Fruit fly (Drosophila melanogaster) whole organism, embryonic: ENCODE results near the gene Cdc6.

ENCODE experiments used
- Ada2b ChIP-seq: fragments of 200-800 bp; sonication (Bioruptor generic); IDR thresholded peaks from 2 replicates; pipeline ENCODE4 v1.3.6; 2022; ENCODE audit warnings: missing biosample characterization, missing genetic modification characterization
- Awh ChIP-seq: fragments of 200-800 bp; sonication (Bioruptor generic); IDR thresholded peaks from 2 replicates; pipeline ENCODE4, ENCODE4 v1.3.6; 2022; ENCODE audit warnings: missing biosample characterization, missing genetic modification characterization
- B-H2 ChIP-seq: fragments of 200-800 bp; sonication (Bioruptor generic); optimal IDR thresholded peaks from 2 replicates; lab custom pipeline; 2018; ENCODE audit warnings: missing biosample characterization, mild to moderate bottlenecking, missing genetic modification characterization
- CG11398 ChIP-seq: fragments of 200-800 bp; sonication (Bioruptor generic); optimal IDR thresholded peaks from 2 replicates; lab custom pipeline; 2016; ENCODE audit warnings: missing biosample characterization, missing genetic modification characterization
- CG12659 ChIP-seq: fragments of 200-800 bp; sonication (Bioruptor generic); optimal IDR thresholded peaks from 3 replicates; lab custom pipeline; 2017; ENCODE audit warnings: mild to moderate bottlenecking, missing biosample characterization, missing genetic modification reagents, missing genetic modification characterization
- CG13424 ChIP-seq: fragments of 200-800 bp; sonication (Bioruptor generic); optimal IDR thresholded peaks from 2 replicates; lab custom pipeline; 2019; ENCODE audit warnings: missing biosample characterization, mild to moderate bottlenecking, missing genetic modification characterization, moderate library complexity
- CG17361 ChIP-seq: fragments of 200-800 bp; sonication (Bioruptor generic); IDR thresholded peaks from 3 replicates; pipeline ENCODE4 v1.3.6; 2022; ENCODE audit warnings: missing biosample characterization, missing genetic modification characterization
- CG17829 ChIP-seq: fragments of 200-800 bp; optimal IDR thresholded peaks from 2 replicates; lab custom pipeline; 2019; ENCODE audit warnings: missing biosample characterization, mild to moderate bottlenecking, missing genetic modification characterization, moderate library complexity
- CG18764 ChIP-seq: fragments of 200-800 bp; sonication (Bioruptor generic); optimal IDR thresholded peaks from 3 replicates; lab custom pipeline; 2016; ENCODE audit warnings: missing biosample characterization, missing genetic modification characterization
- CG3065 ChIP-seq: fragments of 200-800 bp; sonication (Bioruptor generic); optimal IDR thresholded peaks from 2 replicates; lab custom pipeline; 2016; ENCODE audit warnings: missing biosample characterization, missing genetic modification characterization
- CG31388 ChIP-seq: fragments of 200-800 bp; sonication (Bioruptor generic); optimal IDR thresholded peaks from 2 replicates; lab custom pipeline; 2016; ENCODE audit warnings: missing biosample characterization, missing genetic modification characterization
- CG31441 ChIP-seq: fragments of 200-800 bp; sonication (Bioruptor generic); IDR thresholded peaks from 2 replicates; pipeline ENCODE4 v1.3.6; 2022; ENCODE audit warnings: missing biosample characterization, missing genetic modification characterization
- CG3995 ChIP-seq: fragments of 200-800 bp; sonication (Bioruptor generic); optimal IDR thresholded peaks from 3 replicates; lab custom pipeline; 2016; ENCODE audit warnings: missing biosample characterization, missing genetic modification characterization
- CG5180 ChIP-seq: fragments of 200-800 bp; sonication (Bioruptor generic); optimal IDR thresholded peaks from 3 replicates; lab custom pipeline; 2017; ENCODE audit warnings: missing biosample characterization, missing genetic modification characterization, mild to moderate bottlenecking, moderate library complexity, missing genetic modification reagents
- CG7928 ChIP-seq: fragments of 200-800 bp; sonication (Bioruptor generic); optimal IDR thresholded peaks from 2 replicates; lab custom pipeline; 2017; ENCODE audit warnings: missing biosample characterization, mild to moderate bottlenecking, missing genetic modification characterization
- CG7963 ChIP-seq: fragments of 200-800 bp; sonication (Bioruptor generic); IDR thresholded peaks from 3 replicates; pipeline ENCODE4 v1.3.6; 2022; ENCODE audit warnings: missing biosample characterization, missing genetic modification characterization; ENCODE audit not compliant: partially characterized antibody
- CG8089 ChIP-seq: fragments of 200-800 bp; sonication (Bioruptor generic); optimal IDR thresholded peaks from 3 replicates; lab custom pipeline; 2016; ENCODE audit warnings: missing biosample characterization, missing genetic modification characterization
- CG8924 ChIP-seq: fragments of 200-800 bp; optimal IDR thresholded peaks from 3 replicates; lab custom pipeline; 2019; ENCODE audit warnings: missing biosample characterization, mild to moderate bottlenecking, missing genetic modification characterization, moderate library complexity
- CG9727 ChIP-seq: fragments of 200-800 bp; sonication (Bioruptor generic); optimal IDR thresholded peaks from 3 replicates; lab custom pipeline; 2017; ENCODE audit warnings: missing biosample characterization, mild to moderate bottlenecking, missing genetic modification characterization
- CG9876 ChIP-seq: fragments of 200-800 bp; sonication (Bioruptor generic); optimal IDR thresholded peaks from 2 replicates; lab custom pipeline; 2016; ENCODE audit warnings: missing biosample characterization, missing genetic modification characterization
- D19B ChIP-seq: fragments of 200-800 bp; sonication (Bioruptor generic); optimal IDR thresholded peaks from 2 replicates; lab custom pipeline; 2017; ENCODE audit warnings: missing biosample characterization, mild to moderate bottlenecking, missing genetic modification characterization
- Dref ChIP-seq: fragments of 200-800 bp; sonication (Bioruptor generic); IDR thresholded peaks from 2 replicates; pipeline ENCODE4 v1.3.6; 2022; ENCODE audit warnings: missing biosample characterization, missing genetic modification characterization
- ERR ChIP-seq: fragments of 200-800 bp; sonication (Bioruptor generic); optimal IDR thresholded peaks from 2 replicates; lab custom pipeline; 2016; ENCODE audit warnings: missing biosample characterization, missing genetic modification characterization
- Eip74EF ChIP-seq, 2 experiments: fragments of 200-800 bp in 1 of 2; fragments of >200 bp in 1 of 2; sonication (Bioruptor generic) in 1 of 2; optimal IDR thresholded peaks; 2 replicates each; lab custom pipeline; 2017 to 2019; ENCODE audit warnings: missing biosample characterization in 2 of 2, missing genetic modification characterization in 2 of 2, mild to moderate bottlenecking in 1 of 2, moderate library complexity in 1 of 2
- Gsc ChIP-seq: fragments of 200-800 bp; sonication (Bioruptor generic); IDR thresholded peaks from 2 replicates; pipeline ENCODE4 v1.3.6; 2022; ENCODE audit warnings: missing biosample characterization, missing genetic modification characterization
- HLH4C ChIP-seq: fragments of 200-800 bp; sonication (Bioruptor generic); IDR thresholded peaks from 3 replicates; pipeline ENCODE4 v1.3.6; 2022; ENCODE audit warnings: missing biosample characterization, missing genetic modification characterization; ENCODE audit not compliant: partially characterized antibody
- Hand ChIP-seq: fragments of 200-800 bp; sonication (Bioruptor generic); optimal IDR thresholded peaks from 2 replicates; lab custom pipeline; 2017; ENCODE audit warnings: mild to moderate bottlenecking, missing biosample characterization, missing genetic modification reagents, missing genetic modification characterization
- HmgD ChIP-seq: fragments of 200-800 bp; sonication (Bioruptor generic); optimal IDR thresholded peaks from 3 replicates; lab custom pipeline; 2016; ENCODE audit warnings: missing biosample characterization, missing genetic modification characterization
- NC2β ChIP-seq: fragments of 200-800 bp; sonication (Bioruptor generic); optimal IDR thresholded peaks from 2 replicates; lab custom pipeline; 2016; ENCODE audit warnings: missing biosample characterization, missing genetic modification characterization
- PHDP ChIP-seq: fragments of 200-800 bp; sonication (Bioruptor generic); optimal IDR thresholded peaks from 3 replicates; lab custom pipeline; 2018; ENCODE audit warnings: missing biosample characterization, mild to moderate bottlenecking, missing genetic modification characterization, moderate library complexity
- Pdp1 ChIP-seq, 2 experiments: fragments of 200-800 bp; sonication (Bioruptor generic); optimal IDR thresholded peaks; 3 replicates each; lab custom pipeline; 2016; ENCODE audit warnings: missing biosample characterization in 2 of 2, missing genetic modification characterization in 2 of 2, mild to moderate bottlenecking in 1 of 2, moderate library complexity in 1 of 2
- Rfx ChIP-seq: fragments of 200-800 bp; sonication (Bioruptor generic); IDR thresholded peaks from 2 replicates; pipeline ENCODE4 v1.3.6; 2022; ENCODE audit warnings: missing biosample characterization, missing genetic modification characterization
- ap ChIP-seq: fragments of 200-800 bp; sonication (Bioruptor generic); IDR thresholded peaks from 2 replicates; pipeline ENCODE4 v1.3.6; 2022; ENCODE audit warnings: missing biosample characterization, missing genetic modification characterization
- ash1 ChIP-seq: fragments of 200-800 bp; sonication (Bioruptor generic); optimal IDR thresholded peaks from 2 replicates; lab custom pipeline; 2018; ENCODE audit warnings: missing biosample characterization, mild to moderate bottlenecking, missing genetic modification characterization
- ato ChIP-seq: fragments of 200-800 bp; sonication (Bioruptor generic); IDR thresholded peaks from 2 replicates; pipeline ENCODE4 v1.3.6; 2022; ENCODE audit warnings: missing biosample characterization, missing genetic modification characterization; ENCODE audit not compliant: partially characterized antibody
- bsh ChIP-seq, 2 experiments: fragments of 200-800 bp; sonication (Bioruptor generic); optimal IDR thresholded peaks; 2 replicates each; lab custom pipeline; 2017 to 2018; ENCODE audit warnings: mild to moderate bottlenecking in 2 of 2, missing biosample characterization in 2 of 2, missing genetic modification characterization in 2 of 2, moderate library complexity in 1 of 2
- dati ChIP-seq: fragments of 200-800 bp; sonication (Bioruptor generic); IDR thresholded peaks from 2 replicates; pipeline ENCODE4 v1.3.6; 2022; ENCODE audit warnings: missing biosample characterization, missing genetic modification characterization
- exex ChIP-seq: fragments of 200-800 bp; sonication (Bioruptor generic); optimal IDR thresholded peaks from 4 replicates; lab custom pipeline; 2018; ENCODE audit warnings: missing biosample characterization, mild to moderate bottlenecking, missing genetic modification characterization, moderate library complexity
- gt ChIP-seq: fragments of 200-800 bp; sonication (Bioruptor generic); IDR thresholded peaks from 2 replicates; pipeline ENCODE4 v1.3.6; 2022; ENCODE audit warnings: missing biosample characterization, missing genetic modification characterization
- kay ChIP-seq: fragments of 200-800 bp; sonication (Bioruptor generic); optimal IDR thresholded peaks from 2 replicates; lab custom pipeline; 2016; ENCODE audit warnings: missing biosample characterization, missing genetic modification characterization
- maf-S ChIP-seq: fragments of 200-800 bp; sonication (Bioruptor generic); optimal IDR thresholded peaks from 2 replicates; lab custom pipeline; 2016; ENCODE audit warnings: missing biosample characterization, missing genetic modification characterization
- p53 ChIP-seq: fragments of 200-800 bp; sonication (Bioruptor generic); optimal IDR thresholded peaks from 2 replicates; lab custom pipeline; 2016; ENCODE audit warnings: missing biosample characterization, missing genetic modification characterization
- shn ChIP-seq: fragments of 200-800 bp; sonication (Bioruptor generic); optimal IDR thresholded peaks from 3 replicates; lab custom pipeline; 2016; ENCODE audit warnings: missing biosample characterization, missing genetic modification characterization
- slou ChIP-seq: fragments of 200-800 bp; sonication (Bioruptor generic); optimal IDR thresholded peaks from 3 replicates; lab custom pipeline; 2016; ENCODE audit warnings: missing biosample characterization, missing genetic modification characterization
- slp2 ChIP-seq: fragments of 200-800 bp; sonication (Bioruptor generic); optimal IDR thresholded peaks from 2 replicates; lab custom pipeline; 2016; ENCODE audit warnings: missing biosample characterization, missing genetic modification characterization
- sug ChIP-seq: fragments of 200-800 bp; optimal IDR thresholded peaks from 2 replicates; lab custom pipeline; 2019; ENCODE audit warnings: missing biosample characterization, mild to moderate bottlenecking, missing genetic modification characterization, moderate library complexity
- tup ChIP-seq: fragments of 200-800 bp; sonication (Bioruptor generic); optimal IDR thresholded peaks from 2 replicates; lab custom pipeline; 2016; ENCODE audit warnings: missing biosample characterization, mild to moderate bottlenecking, missing genetic modification characterization, moderate library complexity
- vfl ChIP-seq: fragments of 200-800 bp; sonication (Bioruptor generic); optimal IDR thresholded peaks from 2 replicates; lab custom pipeline; 2016; ENCODE audit warnings: missing biosample characterization, missing genetic modification characterization
- wek ChIP-seq: fragments of 200-800 bp; sonication (Bioruptor generic); optimal IDR thresholded peaks from 3 replicates; lab custom pipeline; 2018; ENCODE audit warnings: missing biosample characterization, mild to moderate bottlenecking, missing genetic modification characterization, moderate library complexity
- z ChIP-seq: fragments of 200-800 bp; sonication (Bioruptor generic); IDR thresholded peaks from 3 replicates; pipeline ENCODE4 v1.3.6; 2022; ENCODE audit warnings: missing biosample characterization, missing genetic modification characterization
- zen2 ChIP-seq: fragments of 200-800 bp; sonication (Bioruptor generic); IDR thresholded peaks from 3 replicates; pipeline ENCODE4 v1.3.6; 2022; ENCODE audit warnings: missing biosample characterization, missing genetic modification characterization; ENCODE audit not compliant: partially characterized antibody

Cdc6 gene

dm6 chr3L:8628964-8629363, 4.9 kb downstream of the Cdc6 start (continued):
- no peak for TF ChIP-seq kay (GFP tag; lab: Kevin White, UChicago)
- TF ChIP-seq shn: no peak
- TF ChIP-seq PHDP (tag; lab: Kevin White, UChicago): peak; percentile 70
- TF ChIP-seq CG31388 (GFP tag; lab: Kevin White, UChicago): no peak
- TF ChIP-seq Eip74EF (GFP tag; optimal IDR thresholded peaks at IDR 0.05; lab: Kevin White, UChicago): peak in 1 of 2 experiments; percentile 63
- peak; percentile 21 for TF ChIP-seq slou (GFP tag; lab: Kevin White, UChicago)
- TF ChIP-seq HmgD: no peak
- peak; percentile 77 for TF ChIP-seq CG13424 (tag; lab: Kevin White, UChicago)
- TF ChIP-seq ap (GFP tag; lab: Robert Waterston, UW): peak; percentile 50
- TF ChIP-seq CG7928 (GFP tag; lab: Kevin White, UChicago): no peak
- no peak for TF ChIP-seq ERR (GFP tag; lab: Kevin White, UChicago)
- no peak for TF ChIP-seq B-H2 (GFP tag; lab: Kevin White, UChicago)
- TF ChIP-seq CG8924 (tag; lab: Kevin White, UChicago): peak; percentile 69
- TF ChIP-seq Rfx (GFP tag; lab: Robert Waterston, UW): peak; percentile 80
- TF ChIP-seq CG9876: no peak
- no peak for TF ChIP-seq wek (GFP tag; lab: Kevin White, UChicago)
- no peak for TF ChIP-seq p53 (GFP tag; lab: Kevin White, UChicago)
- TF ChIP-seq D19B (GFP tag; lab: Kevin White, UChicago): peak; percentile 1
- no peak for TF ChIP-seq dati (GFP tag; lab: Robert Waterston, UW)
- TF ChIP-seq Gsc: no peak
- TF ChIP-seq ato (GFP tag; lab: Robert Waterston, UW): no peak
- TF ChIP-seq Awh (GFP tag; lab: Robert Waterston, UW): peak; percentile 77
- TF ChIP-seq maf-S (GFP tag; lab: Kevin White, UChicago): no peak
- peak; percentile 87 for TF ChIP-seq CG17829 (tag; lab: Kevin White, UChicago)
- no peak for TF ChIP-seq CG11398 (GFP tag; lab: Kevin White, UChicago)
- TF ChIP-seq CG8089 (GFP tag; lab: Kevin White, UChicago): no peak
- TF ChIP-seq CG9727 (GFP tag; lab: Kevin White, UChicago): peak; percentile 76
- TF ChIP-seq CG12659 (GFP tag; lab: Kevin White, UChicago): peak; percentile 45
- peak in 1 of 2 experiments; percentile 14 for TF ChIP-seq Pdp1 (GFP tag; optimal IDR thresholded peaks at IDR 0.05; lab: Kevin White, UChicago)
- TF ChIP-seq CG18764 (GFP tag; lab: Kevin White, UChicago): peak; percentile 19
- no peak for TF ChIP-seq zen2 (GFP tag; lab: Robert Waterston, UW)
- TF ChIP-seq ash1 (GFP tag; lab: Kevin White, UChicago): no peak
- TF ChIP-seq z: no peak
- TF ChIP-seq CG31441: peak; percentile 85
- no peak for TF ChIP-seq Dref
- no peak for TF ChIP-seq HLH4C (GFP tag; lab: Robert Waterston, UW)
- TF ChIP-seq Hand: no peak
- peak in 1 of 2 experiments; percentile 78 for TF ChIP-seq bsh (GFP tag; optimal IDR thresholded peaks at IDR 0.05; lab: Kevin White, UChicago)
- no peak for TF ChIP-seq exex (tag; lab: Kevin White, UChicago)
- TF ChIP-seq CG17361 (GFP tag; lab: Robert Waterston, UW): peak; percentile 84
- TF ChIP-seq vfl (GFP tag; lab: Kevin White, UChicago): no peak
- TF ChIP-seq CG3065: no peak
- peak; percentile 29 for TF ChIP-seq sug
- TF ChIP-seq Ada2b: peak; percentile 86
- no peak for TF ChIP-seq CG7963
- no peak for TF ChIP-seq tup
- TF ChIP-seq CG3995: no peak
- TF ChIP-seq slp2 (GFP tag; lab: Kevin White, UChicago): no peak
- no peak for TF ChIP-seq NC2β
- no peak; the same call in 1 of the 2 replicates for TF ChIP-seq gt (GFP tag; lab: Robert Waterston, UW)
- peak; percentile 28 for TF ChIP-seq CG5180 (GFP tag; lab: Kevin White, UChicago)
